Fruit fly (Drosophila melanogaster) whole organism, embryonic: ENCODE data around the gene Oseg1.

Source experiments
- Abd-B ChIP-seq: fragments of 200-800 bp; sonication (Bioruptor generic); optimal IDR thresholded peaks from 2 replicates; lab custom pipeline; 2018; ENCODE audit warnings: missing biosample characterization, mild to moderate bottlenecking, missing genetic modification characterization, moderate library complexity
- Ada2b ChIP-seq: fragments of 200-800 bp; sonication (Bioruptor generic); IDR thresholded peaks from 2 replicates; pipeline ENCODE4 v1.3.6; 2022; ENCODE audit warnings: missing biosample characterization, missing genetic modification characterization
- Aef1 ChIP-seq: fragments of 200-800 bp; sonication (Bioruptor generic); IDR thresholded peaks from 3 replicates; pipeline ENCODE4 v1.3.6; 2022; ENCODE audit warnings: missing biosample characterization, missing genetic modification characterization
- Atf6 ChIP-seq: fragments of 200-800 bp; sonication (Bioruptor generic); IDR thresholded peaks from 2 replicates; pipeline ENCODE4 v1.3.6; 2022; ENCODE audit warnings: missing biosample characterization, missing genetic modification characterization
- Awh ChIP-seq: fragments of 200-800 bp; sonication (Bioruptor generic); IDR thresholded peaks from 2 replicates; pipeline ENCODE4, ENCODE4 v1.3.6; 2022; ENCODE audit warnings: missing biosample characterization, missing genetic modification characterization
- CG10543 ChIP-seq: fragments of 200-800 bp; sonication (Bioruptor generic); optimal IDR thresholded peaks from 3 replicates; lab custom pipeline; 2017; ENCODE audit warnings: missing biosample characterization, mild to moderate bottlenecking, missing genetic modification characterization, moderate library complexity
- CG10654 ChIP-seq: fragments of 200-800 bp; sonication (Bioruptor generic); optimal IDR thresholded peaks from 2 replicates; lab custom pipeline; 2016; ENCODE audit warnings: missing biosample characterization, missing genetic modification characterization
- CG12104 ChIP-seq: fragments of 200-800 bp; sonication (Bioruptor generic); optimal IDR thresholded peaks from 3 replicates; lab custom pipeline; 2016; ENCODE audit warnings: missing biosample characterization, missing genetic modification characterization
- CG12155 ChIP-seq: fragments of 200-800 bp; sonication (Bioruptor generic); optimal IDR thresholded peaks from 3 replicates; lab custom pipeline; 2016; ENCODE audit warnings: missing biosample characterization, missing genetic modification characterization
- CG15514 ChIP-seq: fragments of 200-800 bp; sonication (Bioruptor generic); optimal IDR thresholded peaks from 3 replicates; lab custom pipeline; 2017; ENCODE audit warnings: missing biosample characterization, missing genetic modification characterization, mild to moderate bottlenecking, moderate library complexity, missing genetic modification reagents
- CG1603 ChIP-seq: fragments of 200-800 bp; sonication (Bioruptor generic); optimal IDR thresholded peaks from 2 replicates; lab custom pipeline; 2019; ENCODE audit warnings: missing biosample characterization, mild to moderate bottlenecking, missing genetic modification characterization, moderate library complexity
- CG1647 ChIP-seq: fragments of 200-800 bp; sonication (Bioruptor generic); optimal IDR thresholded peaks from 3 replicates; lab custom pipeline; 2016; ENCODE audit warnings: missing biosample characterization, missing genetic modification characterization
- CG18764 ChIP-seq: fragments of 200-800 bp; sonication (Bioruptor generic); optimal IDR thresholded peaks from 3 replicates; lab custom pipeline; 2016; ENCODE audit warnings: missing biosample characterization, missing genetic modification characterization
- CG2678 ChIP-seq: fragments of 200-800 bp; sonication (Bioruptor generic); optimal IDR thresholded peaks from 3 replicates; lab custom pipeline; 2019; ENCODE audit warnings: missing biosample characterization, mild to moderate bottlenecking, missing genetic modification characterization, moderate library complexity
- CG32772 ChIP-seq: fragments of 200-800 bp; sonication (Bioruptor generic); IDR thresholded peaks from 2 replicates; pipeline ENCODE4 v1.3.6; 2022; ENCODE audit warnings: missing biosample characterization, missing genetic modification characterization
- CG6854 ChIP-seq: fragments of 200-800 bp; sonication (Bioruptor generic); optimal IDR thresholded peaks from 3 replicates; lab custom pipeline; 2017; ENCODE audit warnings: missing biosample characterization, mild to moderate bottlenecking, missing genetic modification characterization
- CG9797 ChIP-seq: fragments of 200-800 bp; sonication (Bioruptor generic); optimal IDR thresholded peaks from 3 replicates; lab custom pipeline; 2018; ENCODE audit warnings: missing biosample characterization, mild to moderate bottlenecking, missing genetic modification characterization
- D ChIP-seq, 2 experiments: fragments of 200-800 bp in 1 of 2; fragments of >200 bp in 1 of 2; sonication (Bioruptor generic) in 1 of 2; optimal IDR thresholded peaks; 2 replicates in 1 of 2; 3 replicates in 1 of 2; lab custom pipeline; 2017; ENCODE audit warnings: mild to moderate bottlenecking in 1 of 2, missing biosample characterization in 1 of 2, missing genetic modification characterization in 1 of 2, missing genetic modification reagents in 1 of 2
- D19A ChIP-seq: fragments of 200-800 bp; optimal IDR thresholded peaks from 3 replicates; lab custom pipeline; 2019; ENCODE audit warnings: missing biosample characterization, mild to moderate bottlenecking, missing genetic modification characterization, moderate library complexity
- Dp ChIP-seq: fragments of 200-800 bp; sonication (Bioruptor generic); optimal IDR thresholded peaks from 2 replicates; lab custom pipeline; 2018; ENCODE audit warnings: missing biosample characterization, mild to moderate bottlenecking, missing genetic modification characterization, moderate library complexity
- HLH3B ChIP-seq: fragments of 200-800 bp; sonication (Bioruptor generic); IDR thresholded peaks from 2 replicates; pipeline ENCODE4 v1.3.6; 2022; ENCODE audit warnings: missing biosample characterization, missing genetic modification characterization
- Hand ChIP-seq: fragments of 200-800 bp; sonication (Bioruptor generic); optimal IDR thresholded peaks from 2 replicates; lab custom pipeline; 2017; ENCODE audit warnings: mild to moderate bottlenecking, missing biosample characterization, missing genetic modification reagents, missing genetic modification characterization
- Jarid2 ChIP-seq: fragments of 200-800 bp; sonication (Bioruptor generic); optimal IDR thresholded peaks from 3 replicates; lab custom pipeline; 2017; ENCODE audit warnings: mild to moderate bottlenecking, missing biosample characterization, missing genetic modification reagents, missing genetic modification characterization
- NFAT ChIP-seq: fragments of 200-800 bp; sonication (Bioruptor generic); IDR thresholded peaks from 2 replicates; pipeline ENCODE4 v1.3.6; 2022; ENCODE audit warnings: missing biosample characterization, missing genetic modification characterization
- Nf-YC ChIP-seq: fragments of 200-800 bp; optimal IDR thresholded peaks from 3 replicates; lab custom pipeline; 2019; ENCODE audit warnings: missing biosample characterization, mild to moderate bottlenecking, missing genetic modification characterization, moderate library complexity
- Optix ChIP-seq: fragments of 200-800 bp; sonication (Bioruptor generic); IDR thresholded peaks from 3 replicates; pipeline ENCODE4 v1.3.6; 2022; ENCODE audit warnings: missing biosample characterization, missing genetic modification characterization
- Rfx ChIP-seq: fragments of 200-800 bp; sonication (Bioruptor generic); IDR thresholded peaks from 2 replicates; pipeline ENCODE4 v1.3.6; 2022; ENCODE audit warnings: missing biosample characterization, missing genetic modification characterization
- Sry-β ChIP-seq: fragments of 200-800 bp; sonication (Bioruptor generic); optimal IDR thresholded peaks from 2 replicates; lab custom pipeline; 2018; ENCODE audit warnings: missing biosample characterization, mild to moderate bottlenecking, missing genetic modification characterization, moderate library complexity
- Stat92E ChIP-seq, 3 experiments: fragments of >200 bp in 2 of 3; fragments of 200-800 bp in 1 of 3; sonication (Bioruptor generic) in 1 of 3; optimal IDR thresholded peaks; 2 replicates each; lab custom pipeline; 2017 to 2019; ENCODE audit warnings: missing biosample characterization in 3 of 3, missing genetic modification characterization in 3 of 3, mild to moderate bottlenecking in 1 of 3, moderate library complexity in 1 of 3
- Trl ChIP-seq, 3 experiments: fragments of >200 bp in 2 of 3; fragments of 200-800 bp in 1 of 3; sonication (Bioruptor generic) in 1 of 3; optimal IDR thresholded peaks; 2 replicates in 1 of 3; 3 replicates in 2 of 3; lab custom pipeline; 2016 to 2017; ENCODE audit warnings: missing biosample characterization in 1 of 3, missing genetic modification characterization in 1 of 3
- amos ChIP-seq: fragments of 200-800 bp; sonication (Bioruptor generic); IDR thresholded peaks from 2 replicates; pipeline ENCODE4 v1.3.6; 2022; ENCODE audit warnings: missing biosample characterization, missing genetic modification characterization; ENCODE audit not compliant: partially characterized antibody
- ara ChIP-seq: fragments of 200-800 bp; sonication (Bioruptor generic); IDR thresholded peaks from 2 replicates; pipeline ENCODE4 v1.3.6; 2022; ENCODE audit warnings: missing biosample characterization, missing genetic modification characterization
- az2 ChIP-seq: fragments of 200-800 bp; sonication (Bioruptor generic); optimal IDR thresholded peaks from 3 replicates; lab custom pipeline; 2016; ENCODE audit warnings: missing biosample characterization, missing genetic modification characterization
- crol ChIP-seq: fragments of 200-800 bp; sonication (Bioruptor generic); IDR thresholded peaks from 2 replicates; pipeline ENCODE4 v1.3.6; 2022; ENCODE audit warnings: missing biosample characterization, missing genetic modification characterization
- dati ChIP-seq: fragments of 200-800 bp; sonication (Bioruptor generic); IDR thresholded peaks from 2 replicates; pipeline ENCODE4 v1.3.6; 2022; ENCODE audit warnings: missing biosample characterization, missing genetic modification characterization
- gce ChIP-seq: fragments of 200-800 bp; sonication (Bioruptor generic); IDR thresholded peaks from 3 replicates; pipeline ENCODE4 v1.3.6; 2022; ENCODE audit warnings: missing biosample characterization, missing genetic modification characterization
- gem ChIP-seq: fragments of 200-800 bp; sonication (Bioruptor generic); optimal IDR thresholded peaks from 2 replicates; lab custom pipeline; 2019; ENCODE audit warnings: missing biosample characterization, mild to moderate bottlenecking, missing genetic modification characterization, moderate library complexity
- hkb ChIP-seq, 2 experiments: fragments of 200-800 bp in 1 of 2; fragments of >200 bp in 1 of 2; sonication (Bioruptor generic) in 1 of 2; IDR thresholded peaks in 1 of 2; optimal IDR thresholded peaks in 1 of 2; 2 replicates each; pipeline versions ENCODE4 v1.3.6 to Lab custom; 2017 to 2022; ENCODE audit warnings: missing biosample characterization in 1 of 2, missing genetic modification characterization in 1 of 2
- ken ChIP-seq: fragments of 200-800 bp; sonication (Bioruptor generic); IDR thresholded peaks from 3 replicates; pipeline ENCODE4 v1.3.6; 2022; ENCODE audit warnings: missing biosample characterization, missing genetic modification characterization
- lov ChIP-seq, 2 experiments: fragments of 200-800 bp in 1 of 2; fragments of >200 bp in 1 of 2; sonication (Bioruptor generic) in 1 of 2; IDR thresholded peaks in 1 of 2; optimal IDR thresholded peaks in 1 of 2; 2 replicates in 1 of 2; 3 replicates in 1 of 2; pipeline versions ENCODE4 v1.3.6 to Lab custom; 2017 to 2022; ENCODE audit warnings: missing biosample characterization in 1 of 2, missing genetic modification characterization in 1 of 2
- nmo ChIP-seq: fragments of 200-800 bp; sonication (Bioruptor generic); optimal IDR thresholded peaks from 2 replicates; lab custom pipeline; 2018; ENCODE audit warnings: missing biosample characterization, mild to moderate bottlenecking, missing genetic modification characterization, moderate library complexity
- nom ChIP-seq: fragments of 200-800 bp; sonication (Bioruptor generic); optimal IDR thresholded peaks from 2 replicates; lab custom pipeline; 2017; ENCODE audit warnings: missing biosample characterization, missing genetic modification characterization, mild to moderate bottlenecking, moderate library complexity, missing genetic modification reagents
- run ChIP-seq: fragments of 200-800 bp; sonication (Bioruptor generic); optimal IDR thresholded peaks from 3 replicates; lab custom pipeline; 2018; ENCODE audit warnings: missing biosample characterization, mild to moderate bottlenecking, missing genetic modification characterization
- stc ChIP-seq: fragments of 200-800 bp; sonication (Bioruptor generic); IDR thresholded peaks from 2 replicates; pipeline ENCODE4 v1.3.6; 2022; ENCODE audit warnings: missing biosample characterization, missing genetic modification characterization
- trem ChIP-seq: fragments of 200-800 bp; optimal IDR thresholded peaks from 3 replicates; lab custom pipeline; 2019; ENCODE audit warnings: missing biosample characterization, mild to moderate bottlenecking, missing genetic modification characterization, moderate library complexity

Gene Oseg1

dm6 chr3L:8449800-8450690, 37.4 kb upstream of the Oseg1 start, which contains the start of gene Gug (continued):
- peak; percentile 40 for TF ChIP-seq CG1603 (tag; lab: Kevin White, UChicago)
- peak; percentile 38 for TF ChIP-seq CG1647 (GFP tag; lab: Kevin White, UChicago)
- TF ChIP-seq stc (GFP tag; lab: Robert Waterston, UW), result no peak
- TF ChIP-seq run (tag; lab: Kevin White, UChicago), result no peak
- no peak for TF ChIP-seq CG18764 (GFP tag; lab: Kevin White, UChicago)
- no peak for TF ChIP-seq CG12104 (GFP tag; lab: Kevin White, UChicago)
- TF ChIP-seq Stat92E (GFP tag; optimal IDR thresholded peaks at IDR 0.05; lab: Kevin White, UChicago), result peak in 1 of 3 experiments; percentile 53
- no peak for TF ChIP-seq CG10654
- no peak for TF ChIP-seq CG12155
- peak; percentile 36 for TF ChIP-seq Nf-YC (tag; lab: Kevin White, UChicago)
- peak; percentile 76 for TF ChIP-seq D (optimal IDR thresholded peaks at IDR 0.05; lab: Kevin White, UChicago)
- no peak for TF ChIP-seq D (GFP tag; optimal IDR thresholded peaks at IDR 0.05; lab: Kevin White, UChicago)
- TF ChIP-seq Awh (GFP tag; lab: Robert Waterston, UW), result peak; percentile 14; the same call in 1 of the 2 replicates
- TF ChIP-seq gem (tag; lab: Kevin White, UChicago), result no peak
- peak; percentile 36 for TF ChIP-seq Dp (GFP tag; lab: Kevin White, UChicago)
- peak; percentile 45 for TF ChIP-seq D19A
- TF ChIP-seq CG15514 (GFP tag; lab: Kevin White, UChicago), result peak; percentile 38
- peak; percentile 2 for TF ChIP-seq Hand (GFP tag; lab: Kevin White, UChicago)
- TF ChIP-seq CG9797 (GFP tag; lab: Kevin White, UChicago), result peak; percentile 84
- peak; percentile 13 for TF ChIP-seq amos (GFP tag; lab: Robert Waterston, UW)
- peak; percentile 3 for TF ChIP-seq CG6854
- TF ChIP-seq CG2678, result no peak
- TF ChIP-seq Sry-β (GFP tag; lab: Kevin White, UChicago), result no peak
- no peak for TF ChIP-seq gce (GFP tag; lab: Robert Waterston, UW)
- TF ChIP-seq Aef1 (GFP tag; lab: Robert Waterston, UW), result peak; percentile 53
- TF ChIP-seq Trl (optimal IDR thresholded peaks at IDR 0.05; lab: Kevin White, UChicago), result peak in 1 of 2 experiments; percentile 73
- no peak for TF ChIP-seq Trl (GFP tag; optimal IDR thresholded peaks at IDR 0.05; lab: Kevin White, UChicago)
- peak; percentile 12; the same call in 1 of the 2 replicates for TF ChIP-seq Atf6 (GFP tag; lab: Robert Waterston, UW)
- peak; percentile 79 for TF ChIP-seq Abd-B (GFP tag; lab: Kevin White, UChicago)
- peak; percentile 65 for TF ChIP-seq nmo (GFP tag; lab: Kevin White, UChicago)
- peak; percentile 24; the same call in 1 of the 2 replicates for TF ChIP-seq NFAT (GFP tag; lab: Robert Waterston, UW)
- TF ChIP-seq az2 (GFP tag; lab: Kevin White, UChicago), result no peak
- peak; percentile 100 for TF ChIP-seq nom (GFP tag; lab: Kevin White, UChicago)
- peak; percentile 57; the same call in 1 of the 3 replicates for TF ChIP-seq ken (GFP tag; lab: Robert Waterston, UW)
- TF ChIP-seq Ada2b, result no peak
- TF ChIP-seq ara (GFP tag; lab: Robert Waterston, UW), result 0 out of 2 replicates have a peak, but pooled peaks have one; percentile 40
- TF ChIP-seq crol (GFP tag; lab: Robert Waterston, UW), result 0 out of 2 replicates have a peak, but pooled peaks have one; percentile 6
- 0 out of 2 replicates have a peak, but pooled peaks have one; percentile 4 for TF ChIP-seq HLH3B
- peak; percentile 2 for TF ChIP-seq lov (optimal IDR thresholded peaks at IDR 0.05; lab: Kevin White, UChicago)
- TF ChIP-seq lov (GFP tag; IDR thresholded peaks at IDR 0.05; lab: Robert Waterston, UW), result no peak
- TF ChIP-seq trem, result peak; percentile 0
- TF ChIP-seq Rfx (GFP tag; lab: Robert Waterston, UW), result peak; percentile 27; the same call in 1 of the 2 replicates
- TF ChIP-seq CG10543 (GFP tag; lab: Kevin White, UChicago), result no peak
- TF ChIP-seq Optix (GFP tag; lab: Robert Waterston, UW), result 0 out of 3 replicates have a peak, but pooled peaks have one; percentile 5
- 0 out of 2 replicates have a peak, but pooled peaks have one; percentile 37 for TF ChIP-seq CG32772 (GFP tag; lab: Robert Waterston, UW)
- TF ChIP-seq Jarid2 (GFP tag; lab: Kevin White, UChicago), result peak; percentile 74
- 0 out of 2 replicates have a peak, but pooled peaks have one; percentile 25 for TF ChIP-seq dati (GFP tag; lab: Robert Waterston, UW)
- TF ChIP-seq hkb (optimal IDR thresholded peaks at IDR 0.05; lab: Kevin White, UChicago), result peak; percentile 22
- TF ChIP-seq hkb (GFP tag; IDR thresholded peaks at IDR 0.05; lab: Robert Waterston, UW), result no peak
